Fruit fly (Drosophila melanogaster): ENCODE data around the gene CG14314.

Gene CG14314

dm6 chr3R:18234699-18235257, 18.8 kb downstream of the CG14314 start:
- no peak for TF ChIP-seq dmrt93B (GFP tag; optimal IDR thresholded peaks at IDR 0.05)
- no peak for TF ChIP-seq Jra (GFP tag; optimal IDR thresholded peaks at IDR 0.05)
- TF ChIP-seq GATAd (GFP tag; optimal IDR thresholded peaks at IDR 0.05), result no peak
- TF ChIP-seq foxo (GFP tag; optimal IDR thresholded peaks at IDR 0.05), result no peak
- TF ChIP-seq Abd-B (GFP tag; optimal IDR thresholded peaks at IDR 0.05), result no peak
- no peak for TF ChIP-seq CG9705 (GFP tag; optimal IDR thresholded peaks at IDR 0.05)
- TF ChIP-seq sage (GFP tag; optimal IDR thresholded peaks at IDR 0.05), result no peak
- no peak for TF ChIP-seq OdsH (GFP tag; optimal IDR thresholded peaks at IDR 0.05)
- TF ChIP-seq N (GFP tag; optimal IDR thresholded peaks at IDR 0.05), result no peak
- TF ChIP-seq CrebA (GFP tag; optimal IDR thresholded peaks at IDR 0.05; ENCODE audit: borderline replicate concordance), result no peak
- TF ChIP-seq woc (GFP tag; optimal IDR thresholded peaks at IDR 0.05), result no peak
- TF ChIP-seq Mio (GFP tag; optimal IDR thresholded peaks at IDR 0.05), result no peak
- no peak for TF ChIP-seq Dif (GFP tag; optimal IDR thresholded peaks at IDR 0.05; ENCODE audit: partially characterized antibody)
- no peak for TF ChIP-seq tai (GFP tag; optimal IDR thresholded peaks at IDR 0.05)
- TF ChIP-seq dl (GFP tag; optimal IDR thresholded peaks at IDR 0.05; ENCODE audit: insufficient read depth in 1 of 2, partially characterized antibody in 2 of 2), result no peak
- TF ChIP-seq Myc (optimal IDR thresholded peaks at IDR 0.05), result no peak
- TF ChIP-seq Dfd (GFP tag; optimal IDR thresholded peaks at IDR 0.05), result no peak
- TF ChIP-seq sv (GFP tag; optimal IDR thresholded peaks at IDR 0.05), result no peak
- TF ChIP-seq dsf (GFP tag; optimal IDR thresholded peaks at IDR 0.05; ENCODE audit: borderline replicate concordance), result no peak
- TF ChIP-seq brk (GFP tag; optimal IDR thresholded peaks at IDR 0.05), result no peak

dm6 chr3R:18235879-18236278, 19.9 kb downstream of the CG14314 start, which contains the start of gene repo:
repo (plus strand) TSS chr3R:18236192.
- no peak for TF ChIP-seq CrebA (GFP tag; optimal IDR thresholded peaks at IDR 0.05; ENCODE audit: borderline replicate concordance)

dm6 chr3R:18242089-18242955, 26.4 kb downstream of the CG14314 start, which contains the start of the genes CG7156 and 14-3-3epsilon:
CG7156 (minus strand) TSS chr3R:18242159.
14-3-3epsilon (plus strand) TSS chr3R:18242531.
- TF ChIP-seq brk (GFP tag; optimal IDR thresholded peaks at IDR 0.05) (no peak), Vsx2 (GFP tag; optimal IDR thresholded peaks at IDR 0.05; ENCODE audit: partially characterized antibody) (peak; percentile 87), HLH106 (tag; optimal IDR thresholded peaks at IDR 0.05) (peak; percentile 25), Hr83 (GFP tag; optimal IDR thresholded peaks at IDR 0.05; ENCODE audit: poor library complexity, severe bottlenecking) (peak; percentile 22), OdsH (GFP tag; optimal IDR thresholded peaks at IDR 0.05) (peak; percentile 37), rgr (GFP tag; optimal IDR thresholded peaks at IDR 0.05) (peak; percentile 5), Myc (optimal IDR thresholded peaks at IDR 0.05) (peak; percentile 70), dsf (GFP tag; optimal IDR thresholded peaks at IDR 0.05; ENCODE audit: borderline replicate concordance) (no peak), fru (GFP tag; optimal IDR thresholded peaks at IDR 0.05) (peak; percentile 28), jim (GFP tag; optimal IDR thresholded peaks at IDR 0.05) (peak; percentile 64), h (GFP tag; optimal IDR thresholded peaks at IDR 0.05) (peak; percentile 29), CrebA (GFP tag; optimal IDR thresholded peaks at IDR 0.05; ENCODE audit: borderline replicate concordance) (no peak), Sp1 (GFP tag; optimal IDR thresholded peaks at IDR 0.05) (peak; percentile 42), dmrt93B (GFP tag; optimal IDR thresholded peaks at IDR 0.05) (peak; percentile 17), Hr78 (GFP tag; optimal IDR thresholded peaks at IDR 0.05) (no peak), Abd-B (GFP tag; optimal IDR thresholded peaks at IDR 0.05) (no peak), foxo (GFP tag; optimal IDR thresholded peaks at IDR 0.05) (peak in 1 of 2 experiments; percentile 46), dl (GFP tag; optimal IDR thresholded peaks at IDR 0.05; ENCODE audit: insufficient read depth in 1 of 2, partially characterized antibody in 2 of 2) (no peak), pan (optimal IDR thresholded peaks at IDR 0.05) (no peak), sv (GFP tag; optimal IDR thresholded peaks at IDR 0.05) (peak; percentile 30), Jra (GFP tag; optimal IDR thresholded peaks at IDR 0.05) (peak; percentile 39), Dif (GFP tag; optimal IDR thresholded peaks at IDR 0.05; ENCODE audit: partially characterized antibody) (peak; percentile 71), psq (GFP tag; optimal IDR thresholded peaks at IDR 0.05) (no peak), woc (GFP tag; optimal IDR thresholded peaks at IDR 0.05) (peak; percentile 2), ey (GFP tag; optimal IDR thresholded peaks at IDR 0.05) (peak; percentile 21), Rel (GFP tag; optimal IDR thresholded peaks at IDR 0.05) (no peak), Rel (tag; optimal IDR thresholded peaks at IDR 0.05) (peak; percentile 94)
